Worm (Caenorhabditis elegans): Measurements from ENCODE around the gene C08F8.2.

C08F8.2 gene

DNA sequence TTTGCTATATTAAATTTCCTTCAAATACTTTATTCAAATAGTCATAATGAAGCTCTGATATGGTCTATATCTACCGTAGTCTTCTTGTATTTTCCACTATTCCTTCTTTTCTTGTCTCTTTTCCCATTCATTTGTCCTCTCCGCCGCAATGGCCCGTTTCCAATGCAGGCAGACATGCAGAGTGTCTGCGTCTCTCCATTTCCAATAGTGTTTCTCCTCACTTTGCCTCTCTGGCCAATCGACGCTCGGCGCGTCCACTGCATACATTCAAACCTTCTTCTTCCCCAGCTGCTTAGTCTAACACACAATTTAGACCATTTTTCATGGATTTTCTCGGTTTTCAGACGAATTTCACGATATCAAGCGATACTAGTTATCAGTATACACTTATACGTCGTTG, 25.6 kb upstream of the C08F8.2 start:
- TF ChIP-seq nhr-84 (tag; optimal IDR thresholded peaks at IDR 0.05) = no peak
- no peak for TF ChIP-seq lin-39 (tag; optimal IDR thresholded peaks at IDR 0.05)
- TF ChIP-seq nhr-11 (tag; optimal IDR thresholded peaks at IDR 0.05) = no peak
- TF ChIP-seq tlp-1 (tag; optimal IDR thresholded peaks at IDR 0.05) = no peak
- no peak for TF ChIP-seq sox-4 (tag; optimal IDR thresholded peaks at IDR 0.05)
- no peak for TF ChIP-seq nhr-76 (tag; optimal IDR thresholded peaks at IDR 0.05)
- no peak for TF ChIP-seq mep-1 (tag; optimal IDR thresholded peaks at IDR 0.05)
- TF ChIP-seq elt-2 (tag; optimal IDR thresholded peaks at IDR 0.05) = peak; percentile 4
- TF ChIP-seq mab-9 (GFP tag; IDR thresholded peaks at IDR 0.05) = no peak
- TF ChIP-seq pqm-1 (tag; optimal IDR thresholded peaks at IDR 0.05) = no peak
- TF ChIP-seq lin-13 (GFP tag; optimal IDR thresholded peaks at IDR 0.05) = no peak
- no peak for TF ChIP-seq pag-3 (tag; optimal IDR thresholded peaks at IDR 0.05; ENCODE audit: borderline replicate concordance, insufficient read depth)
- TF ChIP-seq unc-86 (tag; optimal IDR thresholded peaks at IDR 0.05) = peak; percentile 38
- TF ChIP-seq C04F5.9 (tag; optimal IDR thresholded peaks at IDR 0.05) = no peak
- no peak for TF ChIP-seq egl-27 (tag; optimal IDR thresholded peaks at IDR 0.05)
- TF ChIP-seq zip-4 (GFP tag; optimal IDR thresholded peaks at IDR 0.05) = no peak
- no peak for TF ChIP-seq pax-3 (tag; optimal IDR thresholded peaks at IDR 0.05)
- peak; percentile 41 for TF ChIP-seq dsc-1 (tag; optimal IDR thresholded peaks at IDR 0.05)
- TF ChIP-seq nhr-19 (GFP tag; conservative IDR thresholded peaks at IDR 0.05) = peak; percentile 58; the same call in 1 of the 2 replicates
- no peak for TF ChIP-seq egl-13 (tag; optimal IDR thresholded peaks at IDR 0.05)
- TF ChIP-seq tbx-2 (tag; optimal IDR thresholded peaks at IDR 0.05) = peak; percentile 15
- no peak for TF ChIP-seq unc-98 (GFP tag; IDR thresholded peaks at IDR 0.05)
- TF ChIP-seq nhr-77 (tag; optimal IDR thresholded peaks at IDR 0.05) = no peak
- no peak for TF ChIP-seq aly-2 (tag; optimal IDR thresholded peaks at IDR 0.05)
- TF ChIP-seq hlh-17 (GFP tag; optimal IDR thresholded peaks at IDR 0.05; ENCODE audit: borderline replicate concordance) = no peak
- TF ChIP-seq xbp-1 (tag; optimal IDR thresholded peaks at IDR 0.05) = peak; percentile 96
- TF ChIP-seq elt-3 (tag; optimal IDR thresholded peaks at IDR 0.05) = no peak
- no peak for TF ChIP-seq ceh-63 (GFP tag; optimal IDR thresholded peaks at IDR 0.05)
- peak; percentile 55 to 69 for TF ChIP-seq efl-1 (optimal IDR thresholded peaks at IDR 0.05)
- TF ChIP-seq efl-1 (GFP tag; optimal IDR thresholded peaks at IDR 0.05 in 1 of 2) = peak in 1 of 2 experiments; percentile 92
- no peak for TF ChIP-seq nhr-237 (tag; optimal IDR thresholded peaks at IDR 0.05)
- TF ChIP-seq nhr-20 (tag; optimal IDR thresholded peaks at IDR 0.05) = peak; percentile 37
- TF ChIP-seq vab-15 (tag; optimal IDR thresholded peaks at IDR 0.05) = no peak
- TF ChIP-seq unc-130 (tag; optimal IDR thresholded peaks at IDR 0.05) = no peak
- TF ChIP-seq nhr-12 (tag; optimal IDR thresholded peaks at IDR 0.05) = no peak
- TF ChIP-seq mef-2 (tag; optimal IDR thresholded peaks at IDR 0.05) = no peak
- peak in 2 of 3 experiments; percentile 8 to 39 for TF ChIP-seq dpl-1 (GFP tag; optimal IDR thresholded peaks at IDR 0.05)
- TF ChIP-seq nhr-90 (tag; optimal IDR thresholded peaks at IDR 0.05; ENCODE audit: poor library complexity) = no peak
- TF ChIP-seq skn-1 (tag; optimal IDR thresholded peaks at IDR 0.05) = no peak
- no peak for TF ChIP-seq hlh-4 (tag; optimal IDR thresholded peaks at IDR 0.05)
- no peak for TF ChIP-seq ztf-4 (tag; optimal IDR thresholded peaks at IDR 0.05)
- no peak for TF ChIP-seq alr-1 (tag; optimal IDR thresholded peaks at IDR 0.05; ENCODE audit: borderline replicate concordance)
- TF ChIP-seq C16A3.4 (tag; optimal IDR thresholded peaks at IDR 0.05) = no peak
- TF ChIP-seq lin-15B (tag; optimal IDR thresholded peaks at IDR 0.05) = peak; percentile 33
- peak; percentile 65 to 76 for TF ChIP-seq lsy-2 (tag; optimal IDR thresholded peaks at IDR 0.05)
- TF ChIP-seq ztf-11 (tag; optimal IDR thresholded peaks at IDR 0.05) = peak in 1 of 2 experiments; percentile 12
- TF ChIP-seq swsn-7 (tag; optimal IDR thresholded peaks at IDR 0.05) = peak; percentile 60
- TF ChIP-seq sptf-1 (tag; optimal IDR thresholded peaks at IDR 0.05) = no peak
- TF ChIP-seq fkh-10 (GFP tag; optimal IDR thresholded peaks at IDR 0.05) = no peak
- TF ChIP-seq unc-30 (tag; optimal IDR thresholded peaks at IDR 0.05) = no peak
- no peak for TF ChIP-seq irx-1 (tag; optimal IDR thresholded peaks at IDR 0.05)
- TF ChIP-seq efl-3 (GFP tag; optimal IDR thresholded peaks at IDR 0.05) = no peak
- no peak for TF ChIP-seq lir-3 (tag; optimal IDR thresholded peaks at IDR 0.05; ENCODE audit: poor library complexity)
- no peak for TF ChIP-seq aha-1 (tag; optimal IDR thresholded peaks at IDR 0.05)
